Fruit fly (Drosophila melanogaster) whole organism, embryonic: ENCODE data around the gene Agpat2.
A peak's percentile ranks its signal among the peaks of the same experiment; 100 is the strongest.

Source experiments
- C15 ChIP-seq: fragments of 200-800 bp; sonication (Bioruptor generic); IDR thresholded peaks from 3 replicates; pipeline ENCODE4 v1.3.6; 2022; ENCODE audit warnings: missing biosample characterization, missing genetic modification characterization
- CG10654 ChIP-seq: fragments of 200-800 bp; sonication (Bioruptor generic); optimal IDR thresholded peaks from 2 replicates; lab custom pipeline; 2016; ENCODE audit warnings: missing biosample characterization, missing genetic modification characterization
- CG1233 ChIP-seq: fragments of 200-800 bp; sonication (Bioruptor generic); optimal IDR thresholded peaks from 4 replicates; lab custom pipeline; 2018; ENCODE audit warnings: missing biosample characterization, mild to moderate bottlenecking, missing genetic modification characterization
- CG15696 ChIP-seq: fragments of 200-800 bp; sonication (Bioruptor generic); optimal IDR thresholded peaks from 2 replicates; lab custom pipeline; 2019; ENCODE audit warnings: missing biosample characterization, mild to moderate bottlenecking, missing genetic modification characterization, moderate library complexity
- CG17568 ChIP-seq: fragments of 200-800 bp; sonication (Bioruptor generic); optimal IDR thresholded peaks from 2 replicates; lab custom pipeline; 2018; ENCODE audit warnings: missing biosample characterization, mild to moderate bottlenecking, missing genetic modification characterization, moderate library complexity
- CG2116 ChIP-seq: fragments of 200-800 bp; sonication (Bioruptor generic); optimal IDR thresholded peaks from 3 replicates; lab custom pipeline; 2018; ENCODE audit warnings: missing biosample characterization, mild to moderate bottlenecking, missing genetic modification characterization
- CG2120 ChIP-seq: fragments of 200-800 bp; sonication (Bioruptor generic); optimal IDR thresholded peaks from 3 replicates; lab custom pipeline; 2016; ENCODE audit warnings: missing biosample characterization, missing genetic modification characterization
- CG3065 ChIP-seq: fragments of 200-800 bp; sonication (Bioruptor generic); optimal IDR thresholded peaks from 2 replicates; lab custom pipeline; 2016; ENCODE audit warnings: missing biosample characterization, missing genetic modification characterization
- CG31441 ChIP-seq: fragments of 200-800 bp; sonication (Bioruptor generic); IDR thresholded peaks from 2 replicates; pipeline ENCODE4 v1.3.6; 2022; ENCODE audit warnings: missing biosample characterization, missing genetic modification characterization
- CG3281 ChIP-seq: fragments of 200-800 bp; sonication (Bioruptor generic); optimal IDR thresholded peaks from 3 replicates; lab custom pipeline; 2017; ENCODE audit warnings: missing biosample characterization, mild to moderate bottlenecking, missing genetic modification characterization
- CG33557 ChIP-seq: fragments of 200-800 bp; sonication (Bioruptor generic); optimal IDR thresholded peaks from 2 replicates; lab custom pipeline; 2019; ENCODE audit warnings: missing biosample characterization, mild to moderate bottlenecking, missing genetic modification characterization, moderate library complexity
- CG3847 ChIP-seq: fragments of 200-800 bp; sonication (Bioruptor generic); IDR thresholded peaks from 2 replicates; pipeline ENCODE4 v1.3.6; 2022; ENCODE audit warnings: missing biosample characterization, missing genetic modification characterization
- CG4707 ChIP-seq: fragments of 200-800 bp; sonication (Bioruptor generic); optimal IDR thresholded peaks from 2 replicates; lab custom pipeline; 2018; ENCODE audit warnings: missing biosample characterization, mild to moderate bottlenecking, missing genetic modification characterization, moderate library complexity
- CG5180 ChIP-seq: fragments of 200-800 bp; sonication (Bioruptor generic); optimal IDR thresholded peaks from 3 replicates; lab custom pipeline; 2017; ENCODE audit warnings: missing biosample characterization, missing genetic modification characterization, mild to moderate bottlenecking, moderate library complexity, missing genetic modification reagents
- CG5953 ChIP-seq: fragments of 200-800 bp; sonication (Bioruptor generic); IDR thresholded peaks from 2 replicates; pipeline ENCODE4 v1.3.6; 2022; ENCODE audit warnings: missing biosample characterization, missing genetic modification characterization
- CG6254 ChIP-seq: fragments of 200-800 bp; sonication (Bioruptor generic); optimal IDR thresholded peaks from 3 replicates; lab custom pipeline; 2017; ENCODE audit warnings: mild to moderate bottlenecking, missing biosample characterization, missing genetic modification reagents, missing genetic modification characterization
- CG6272 ChIP-seq: fragments of 200-800 bp; sonication (Bioruptor generic); IDR thresholded peaks from 2 replicates; pipeline ENCODE4 v1.3.6; 2022; ENCODE audit warnings: missing biosample characterization, missing genetic modification characterization
- CG6813 ChIP-seq: fragments of 200-800 bp; sonication (Bioruptor generic); optimal IDR thresholded peaks from 2 replicates; lab custom pipeline; 2017; ENCODE audit warnings: missing biosample characterization, missing genetic modification characterization, mild to moderate bottlenecking, moderate library complexity, missing genetic modification reagents
- Camta ChIP-seq: fragments of 200-800 bp; sonication (Bioruptor generic); optimal IDR thresholded peaks from 2 replicates; lab custom pipeline; 2016; ENCODE audit warnings: missing biosample characterization, missing genetic modification characterization
- Dp ChIP-seq: fragments of 200-800 bp; sonication (Bioruptor generic); optimal IDR thresholded peaks from 2 replicates; lab custom pipeline; 2018; ENCODE audit warnings: missing biosample characterization, mild to moderate bottlenecking, missing genetic modification characterization, moderate library complexity
- ERR ChIP-seq: fragments of 200-800 bp; sonication (Bioruptor generic); optimal IDR thresholded peaks from 2 replicates; lab custom pipeline; 2016; ENCODE audit warnings: missing biosample characterization, missing genetic modification characterization
- HmgZ ChIP-seq: fragments of 200-800 bp; sonication (Bioruptor generic); optimal IDR thresholded peaks from 2 replicates; lab custom pipeline; 2018; ENCODE audit warnings: missing biosample characterization, mild to moderate bottlenecking, missing genetic modification characterization
- Hr3 ChIP-seq: fragments of 200-800 bp; sonication (Bioruptor generic); optimal IDR thresholded peaks from 3 replicates; lab custom pipeline; 2016; ENCODE audit warnings: missing biosample characterization, missing genetic modification characterization
- Hr39 ChIP-seq: fragments of >200 bp; optimal IDR thresholded peaks from 2 replicates; lab custom pipeline; 2017
- Hsf ChIP-seq: fragments of 200-800 bp; sonication (Bioruptor generic); optimal IDR thresholded peaks from 3 replicates; lab custom pipeline; 2016; ENCODE audit warnings: missing biosample characterization, missing genetic modification characterization
- Nf-YC ChIP-seq: fragments of 200-800 bp; optimal IDR thresholded peaks from 3 replicates; lab custom pipeline; 2019; ENCODE audit warnings: missing biosample characterization, mild to moderate bottlenecking, missing genetic modification characterization, moderate library complexity
- Oli ChIP-seq: fragments of 200-800 bp; sonication (Bioruptor generic); optimal IDR thresholded peaks from 2 replicates; lab custom pipeline; 2018; ENCODE audit warnings: missing biosample characterization, mild to moderate bottlenecking, missing genetic modification characterization, moderate library complexity
- Poxn ChIP-seq: fragments of 200-800 bp; sonication (Bioruptor generic); IDR thresholded peaks from 2 replicates; pipeline ENCODE4 v1.3.6; 2022; ENCODE audit warnings: missing biosample characterization, missing genetic modification characterization
- Rx ChIP-seq: fragments of 200-800 bp; sonication (Bioruptor generic); IDR thresholded peaks from 2 replicates; pipeline ENCODE4 v1.3.6; 2022; ENCODE audit warnings: missing biosample characterization, missing genetic modification characterization
- Ssrp ChIP-seq: fragments of 200-800 bp; sonication (Bioruptor generic); optimal IDR thresholded peaks from 2 replicates; lab custom pipeline; 2018; ENCODE audit warnings: missing biosample characterization, mild to moderate bottlenecking, missing genetic modification characterization, moderate library complexity
- al ChIP-seq: fragments of 200-800 bp; sonication (Bioruptor generic); IDR thresholded peaks from 2 replicates; pipeline ENCODE4 v1.3.6; 2022; ENCODE audit warnings: missing biosample characterization, missing genetic modification characterization
- ara ChIP-seq: fragments of 200-800 bp; sonication (Bioruptor generic); IDR thresholded peaks from 2 replicates; pipeline ENCODE4 v1.3.6; 2022; ENCODE audit warnings: missing biosample characterization, missing genetic modification characterization
- bigmax ChIP-seq: fragments of 200-800 bp; sonication (Bioruptor generic); optimal IDR thresholded peaks from 2 replicates; lab custom pipeline; 2018; ENCODE audit warnings: missing biosample characterization, mild to moderate bottlenecking, missing genetic modification characterization
- cato ChIP-seq: fragments of 200-800 bp; sonication (Bioruptor generic); optimal IDR thresholded peaks from 2 replicates; lab custom pipeline; 2016; ENCODE audit warnings: missing biosample characterization, missing genetic modification characterization, borderline replicate concordance
- cwo ChIP-seq: fragments of 200-800 bp; sonication (Bioruptor generic); optimal IDR thresholded peaks from 3 replicates; lab custom pipeline; 2017; ENCODE audit warnings: missing biosample characterization, missing genetic modification characterization, mild to moderate bottlenecking, moderate library complexity, missing genetic modification reagents
- dysf ChIP-seq: fragments of 200-800 bp; sonication (Bioruptor generic); IDR thresholded peaks from 3 replicates; pipeline ENCODE4 v1.3.6; 2022; ENCODE audit warnings: missing biosample characterization, missing genetic modification characterization
- fd102C ChIP-seq: fragments of 200-800 bp; sonication (Bioruptor generic); optimal IDR thresholded peaks from 2 replicates; lab custom pipeline; 2018; ENCODE audit warnings: missing biosample characterization, mild to moderate bottlenecking, missing genetic modification characterization, moderate library complexity
- fu2 ChIP-seq: fragments of 200-800 bp; sonication (Bioruptor generic); optimal IDR thresholded peaks from 2 replicates; lab custom pipeline; 2016; ENCODE audit warnings: missing biosample characterization, missing genetic modification characterization
- gce ChIP-seq: fragments of 200-800 bp; sonication (Bioruptor generic); IDR thresholded peaks from 3 replicates; pipeline ENCODE4 v1.3.6; 2022; ENCODE audit warnings: missing biosample characterization, missing genetic modification characterization
- hkb ChIP-seq, 2 experiments: fragments of 200-800 bp in 1 of 2; fragments of >200 bp in 1 of 2; sonication (Bioruptor generic) in 1 of 2; IDR thresholded peaks in 1 of 2; optimal IDR thresholded peaks in 1 of 2; 2 replicates each; pipeline versions ENCODE4 v1.3.6 to Lab custom; 2017 to 2022; ENCODE audit warnings: missing biosample characterization in 1 of 2, missing genetic modification characterization in 1 of 2
- ken ChIP-seq: fragments of 200-800 bp; sonication (Bioruptor generic); IDR thresholded peaks from 3 replicates; pipeline ENCODE4 v1.3.6; 2022; ENCODE audit warnings: missing biosample characterization, missing genetic modification characterization
- lab ChIP-seq: fragments of 200-800 bp; sonication (Bioruptor generic); optimal IDR thresholded peaks from 3 replicates; lab custom pipeline; 2017; ENCODE audit warnings: missing biosample characterization, missing genetic modification characterization, mild to moderate bottlenecking, moderate library complexity, missing genetic modification reagents
- pb ChIP-seq: fragments of 200-800 bp; sonication (Bioruptor generic); optimal IDR thresholded peaks from 3 replicates; lab custom pipeline; 2016; ENCODE audit warnings: missing biosample characterization, missing genetic modification characterization
- prd ChIP-seq, 3 experiments: fragments of >200 bp in 2 of 3; fragments of 200-800 bp in 1 of 3; sonication (Bioruptor generic) in 1 of 3; optimal IDR thresholded peaks in 2 of 3; IDR thresholded peaks in 1 of 3; 2 replicates in 2 of 3; 3 replicates in 1 of 3; pipeline versions ENCODE4 v1.3.6 to Lab custom; 2017 to 2022; ENCODE audit warnings: missing biosample characterization in 1 of 3, missing genetic modification characterization in 1 of 3
- ro ChIP-seq: fragments of 200-800 bp; sonication (Bioruptor generic); IDR thresholded peaks from 2 replicates; pipeline ENCODE4 v1.3.6; 2022; ENCODE audit warnings: missing biosample characterization, missing genetic modification characterization
- salm ChIP-seq: fragments of 200-800 bp; sonication (Bioruptor generic); optimal IDR thresholded peaks from 2 replicates; lab custom pipeline; 2018; ENCODE audit warnings: missing biosample characterization, mild to moderate bottlenecking, missing genetic modification characterization
- shn ChIP-seq: fragments of 200-800 bp; sonication (Bioruptor generic); optimal IDR thresholded peaks from 3 replicates; lab custom pipeline; 2016; ENCODE audit warnings: missing biosample characterization, missing genetic modification characterization
- slou ChIP-seq: fragments of 200-800 bp; sonication (Bioruptor generic); optimal IDR thresholded peaks from 3 replicates; lab custom pipeline; 2016; ENCODE audit warnings: missing biosample characterization, missing genetic modification characterization
- wor ChIP-seq: fragments of 200-800 bp; sonication (Bioruptor generic); IDR thresholded peaks from 2 replicates; pipeline ENCODE4 v1.3.6; 2022; ENCODE audit warnings: missing biosample characterization, missing genetic modification characterization
- zen ChIP-seq: fragments of 200-800 bp; sonication (Bioruptor generic); optimal IDR thresholded peaks from 3 replicates; lab custom pipeline; 2018; ENCODE audit warnings: missing biosample characterization, mild to moderate bottlenecking, missing genetic modification characterization, moderate library complexity

The Agpat2 gene

dm6 chr2L:8464107-8464582, 351 bp upstream of the Agpat2 start, which contains the start of gene prg (continued):
- TF ChIP-seq CG15696 (peak; percentile 43), shn (GFP tag; lab: Kevin White, UChicago) (peak; percentile 31), al (GFP tag; lab: Robert Waterston, UW) (peak; percentile 19; the same call in 1 of the 2 replicates), CG31441 (GFP tag; lab: Robert Waterston, UW) (peak; percentile 61; the same call in 1 of the 2 replicates), Poxn (GFP tag; lab: Robert Waterston, UW) (no peak), Camta (GFP tag; lab: Kevin White, UChicago) (peak; percentile 62), Ssrp (tag; lab: Kevin White, UChicago) (peak; percentile 51), lab (GFP tag; lab: Kevin White, UChicago) (peak; percentile 79), hkb (optimal IDR thresholded peaks at IDR 0.05; lab: Kevin White, UChicago) (no peak), hkb (GFP tag; IDR thresholded peaks at IDR 0.05; lab: Robert Waterston, UW) (peak; percentile 79), ro (GFP tag; lab: Robert Waterston, UW) (no peak), Dp (GFP tag; lab: Kevin White, UChicago) (peak; percentile 59), ERR (GFP tag; lab: Kevin White, UChicago) (no peak), CG6272 (GFP tag; lab: Robert Waterston, UW) (no peak), slou (GFP tag; lab: Kevin White, UChicago) (peak; percentile 72), Hr39 (no peak), fd102C (GFP tag; lab: Kevin White, UChicago) (no peak), Rx (GFP tag; lab: Robert Waterston, UW) (no peak), HmgZ (tag; lab: Kevin White, UChicago) (peak; percentile 69), wor (no peak), CG33557 (GFP tag; lab: Kevin White, UChicago) (no peak), CG10654 (GFP tag; lab: Kevin White, UChicago) (peak; percentile 36), CG1233 (GFP tag; lab: Kevin White, UChicago) (peak; percentile 46), Nf-YC (tag; lab: Kevin White, UChicago) (peak; percentile 70), CG6813 (no peak), cwo (GFP tag; lab: Kevin White, UChicago) (peak; percentile 50), ara (GFP tag; lab: Robert Waterston, UW) (0 out of 2 replicates have a peak, but pooled peaks have one; percentile 26), CG17568 (peak; percentile 39), CG3847 (GFP tag; lab: Robert Waterston, UW) (peak; percentile 63), C15 (GFP tag; lab: Robert Waterston, UW) (no peak), CG5953 (GFP tag; lab: Robert Waterston, UW) (peak; percentile 18; the same call in 1 of the 2 replicates), CG5180 (GFP tag; lab: Kevin White, UChicago) (peak; percentile 57), CG4707 (GFP tag; lab: Kevin White, UChicago) (peak; percentile 96), CG3281 (GFP tag; lab: Kevin White, UChicago) (peak; percentile 73), cato (peak; percentile 14), CG3065 (GFP tag; lab: Kevin White, UChicago) (no peak), Oli (tag; lab: Kevin White, UChicago) (peak; percentile 67), ken (peak; percentile 28; the same call in 1 of the 3 replicates), dysf (peak; percentile 64; the same call in 2 of the 3 replicates), gce (GFP tag; lab: Robert Waterston, UW) (no peak), CG2116 (GFP tag; lab: Kevin White, UChicago) (peak; percentile 75), CG2120 (GFP tag; lab: Kevin White, UChicago) (peak; percentile 83), zen (tag; lab: Kevin White, UChicago) (peak; percentile 40), Hr3 (GFP tag; lab: Kevin White, UChicago) (peak; percentile 58), salm (no peak), prd (optimal IDR thresholded peaks at IDR 0.05; lab: Kevin White, UChicago) (no peak), prd (GFP tag; IDR thresholded peaks at IDR 0.05; lab: Robert Waterston, UW) (no peak; the same call in 2 of the 3 replicates), pb (peak; percentile 51), bigmax (GFP tag; lab: Kevin White, UChicago) (no peak), Hsf (GFP tag; lab: Kevin White, UChicago) (peak; percentile 79), CG6254 (GFP tag; lab: Kevin White, UChicago) (no peak), fu2 (GFP tag; lab: Kevin White, UChicago) (peak; percentile 79)
